Fruit fly (Drosophila melanogaster): Measurements from ENCODE around the gene CG4186.

CG4186 gene

DNA sequence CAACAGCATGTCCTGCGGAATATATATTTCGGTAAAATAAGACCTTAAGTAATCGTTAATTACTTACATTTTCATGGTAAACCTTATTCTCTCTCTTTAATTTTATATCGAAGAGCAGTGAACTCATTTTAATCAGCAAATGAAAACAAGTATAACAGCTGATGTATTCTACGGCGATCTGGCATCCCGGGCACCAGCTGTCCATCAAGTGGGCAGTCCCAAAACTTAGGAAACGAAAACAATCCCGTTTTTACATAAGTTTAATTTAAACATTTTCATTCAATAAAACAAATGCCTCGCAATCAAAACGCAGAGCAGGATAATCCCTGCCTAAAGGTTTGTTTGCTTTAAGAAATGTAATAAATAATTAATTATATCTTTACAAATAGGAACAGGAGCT, at the start of gene CG4186, which contains the start of gene CG4074 (continued):
- peak; percentile 22 for TF ChIP-seq lbe (GFP tag; optimal IDR thresholded peaks at IDR 0.05)
- TF ChIP-seq CrebB (tag; optimal IDR thresholded peaks at IDR 0.05) = no peak
- no peak for TF ChIP-seq CG43689 (GFP tag; IDR thresholded peaks at IDR 0.05)
- no peak for TF ChIP-seq HLH4C (GFP tag; IDR thresholded peaks at IDR 0.05; ENCODE audit: partially characterized antibody)
- no peak for TF ChIP-seq B-H1 (GFP tag; IDR thresholded peaks at IDR 0.05)
- no peak for TF ChIP-seq CG42726 (GFP tag; IDR thresholded peaks at IDR 0.05; ENCODE audit: partially characterized antibody)
- no peak for TF ChIP-seq CoRest (tag; optimal IDR thresholded peaks at IDR 0.05)
- TF ChIP-seq CG12071 (GFP tag; optimal IDR thresholded peaks at IDR 0.05) = no peak
- no peak for TF ChIP-seq schlank (tag; optimal IDR thresholded peaks at IDR 0.05)
- TF ChIP-seq CG30403 (GFP tag; optimal IDR thresholded peaks at IDR 0.05) = no peak
- TF ChIP-seq Atf-2 (GFP tag; optimal IDR thresholded peaks at IDR 0.05) = no peak
- no peak for TF ChIP-seq nau (GFP tag; optimal IDR thresholded peaks at IDR 0.05)
- TF ChIP-seq CG33213 (GFP tag; optimal IDR thresholded peaks at IDR 0.05) = no peak
- TF ChIP-seq Myb (GFP tag; optimal IDR thresholded peaks at IDR 0.05) = no peak
- no peak for TF ChIP-seq caup (GFP tag; optimal IDR thresholded peaks at IDR 0.05; ENCODE audit: severe bottlenecking)
- no peak for TF ChIP-seq cad (GFP tag; optimal IDR thresholded peaks at IDR 0.05)
- no peak for TF ChIP-seq Hmr (GFP tag; optimal IDR thresholded peaks at IDR 0.05)
- TF ChIP-seq grau (tag; optimal IDR thresholded peaks at IDR 0.05) = no peak
- no peak for TF ChIP-seq CG9727 (GFP tag; optimal IDR thresholded peaks at IDR 0.05)
- TF ChIP-seq dpn (GFP tag; optimal IDR thresholded peaks at IDR 0.05) = no peak
- no peak for TF ChIP-seq fru (optimal IDR thresholded peaks at IDR 0.05)
- TF ChIP-seq bab2 (GFP tag; optimal IDR thresholded peaks at IDR 0.05) = no peak
- TF ChIP-seq Rfx (GFP tag; IDR thresholded peaks at IDR 0.05) = no peak
- no peak for TF ChIP-seq CG14014 (GFP tag; IDR thresholded peaks at IDR 0.05)
- TF ChIP-seq CG6254 (GFP tag; optimal IDR thresholded peaks at IDR 0.05) = peak; percentile 9
- peak; percentile 32; the same call in 1 of the 3 replicates for TF ChIP-seq row (GFP tag; IDR thresholded peaks at IDR 0.05)
- no peak for TF ChIP-seq CG3847 (GFP tag; IDR thresholded peaks at IDR 0.05)
- no peak for TF ChIP-seq Sox102F (GFP tag; optimal IDR thresholded peaks at IDR 0.05)
- peak; percentile 83 for TF ChIP-seq CG3163 (GFP tag; optimal IDR thresholded peaks at IDR 0.05)
- no peak for TF ChIP-seq CG11504 (tag; optimal IDR thresholded peaks at IDR 0.05)
- peak; percentile 40 for TF ChIP-seq exex (tag; optimal IDR thresholded peaks at IDR 0.05)
- TF ChIP-seq CG8944 (GFP tag; optimal IDR thresholded peaks at IDR 0.05) = no peak
- TF ChIP-seq tup (GFP tag; optimal IDR thresholded peaks at IDR 0.05) = no peak
- no peak for TF ChIP-seq CG15269 (tag; optimal IDR thresholded peaks at IDR 0.05)
- no peak for TF ChIP-seq CG6854 (GFP tag; optimal IDR thresholded peaks at IDR 0.05)
- TF ChIP-seq chn (GFP tag; optimal IDR thresholded peaks at IDR 0.05) = no peak
- TF ChIP-seq CG8388 (GFP tag; optimal IDR thresholded peaks at IDR 0.05) = no peak
- TF ChIP-seq CG15601 (tag; optimal IDR thresholded peaks at IDR 0.05) = no peak
- no peak for TF ChIP-seq Dip3 (GFP tag; optimal IDR thresholded peaks at IDR 0.05)
- TF ChIP-seq CG7271 (tag; optimal IDR thresholded peaks at IDR 0.05) = no peak
- no peak for TF ChIP-seq fd102C (GFP tag; optimal IDR thresholded peaks at IDR 0.05)
- TF ChIP-seq ERR (GFP tag; optimal IDR thresholded peaks at IDR 0.05) = no peak
- TF ChIP-seq scrt (GFP tag; optimal IDR thresholded peaks at IDR 0.05) = no peak
- TF ChIP-seq gfzf (GFP tag; optimal IDR thresholded peaks at IDR 0.05) = no peak
- peak; percentile 99 for TF ChIP-seq trem (tag; optimal IDR thresholded peaks at IDR 0.05)
- TF ChIP-seq CG18476 (GFP tag; optimal IDR thresholded peaks at IDR 0.05) = no peak
- TF ChIP-seq Lhr (GFP tag; optimal IDR thresholded peaks at IDR 0.05) = no peak
- TF ChIP-seq hkb (optimal IDR thresholded peaks at IDR 0.05) = no peak
- TF ChIP-seq hkb (GFP tag; IDR thresholded peaks at IDR 0.05) = no peak
- no peak for TF ChIP-seq Optix (GFP tag; IDR thresholded peaks at IDR 0.05)
- no peak for TF ChIP-seq otp (GFP tag; IDR thresholded peaks at IDR 0.05)
- TF ChIP-seq CG1602 (GFP tag; optimal IDR thresholded peaks at IDR 0.05) = no peak
